Worm (Caenorhabditis elegans) whole organism, late embryonic: ENCODE results near the gene R05C11.2.

ENCODE experiments used
- C08G9.2 ChIP-seq: sonication (generic microtip); optimal IDR thresholded peaks from 2 replicates; lab custom pipeline; 2016; ENCODE audit warnings: mild to moderate bottlenecking, missing genetic modification characterization, moderate library complexity, missing compliant biosample characterization
- C38D4.7 ChIP-seq: fragments of 200-800 bp; sonication (Bioruptor generic); optimal IDR thresholded peaks from 2 replicates; lab custom pipeline; 2018; ENCODE audit warnings: mild to moderate bottlenecking, missing genetic modification characterization, moderate library complexity, missing compliant biosample characterization
- F13H6.1 ChIP-seq: sonication (generic microtip); optimal IDR thresholded peaks from 2 replicates; lab custom pipeline; 2016; ENCODE audit warnings: missing genetic modification characterization, missing compliant biosample characterization
- K02D7.2 ChIP-seq: sonication (generic microtip); optimal IDR thresholded peaks from 2 replicates; lab custom pipeline; 2017; ENCODE audit warnings: mild to moderate bottlenecking, missing genetic modification characterization, missing compliant biosample characterization
- K09A11.1 ChIP-seq: sonication (generic microtip); optimal IDR thresholded peaks from 2 replicates; lab custom pipeline; 2017; ENCODE audit warnings: antibody characterized with exemption, mild to moderate bottlenecking, missing genetic modification characterization, missing compliant biosample characterization; ENCODE audit not compliant: insufficient read depth
- Y22D7AL.16 ChIP-seq: sonication (generic microtip); optimal IDR thresholded peaks from 2 replicates; lab custom pipeline; 2016; ENCODE audit warnings: missing genetic modification characterization, missing compliant biosample characterization
- ceh-19 ChIP-seq: fragments of 200-800 bp; sonication (Bioruptor generic); optimal IDR thresholded peaks from 2 replicates; lab custom pipeline; 2018; ENCODE audit warnings: mild to moderate bottlenecking, missing genetic modification characterization, missing compliant biosample characterization
- ceh-2 ChIP-seq: sonication (generic microtip); optimal IDR thresholded peaks from 2 replicates; lab custom pipeline; 2016; ENCODE audit warnings: missing genotype, missing genetic modification characterization, missing compliant biosample characterization
- ceh-24 ChIP-seq: sonication (generic microtip); optimal IDR thresholded peaks from 2 replicates; lab custom pipeline; 2016; ENCODE audit warnings: mild to moderate bottlenecking, missing genetic modification characterization, missing compliant biosample characterization
- ceh-31 ChIP-seq: sonication (generic microtip); optimal IDR thresholded peaks from 2 replicates; lab custom pipeline; 2016; ENCODE audit warnings: missing genetic modification characterization, missing compliant biosample characterization
- ceh-34 ChIP-seq: sonication (generic microtip); optimal IDR thresholded peaks from 2 replicates; lab custom pipeline; 2016; ENCODE audit warnings: mild to moderate bottlenecking, missing genetic modification characterization, missing compliant biosample characterization
- ceh-48 ChIP-seq: sonication (generic microtip); optimal IDR thresholded peaks from 2 replicates; lab custom pipeline; 2016; ENCODE audit warnings: missing genetic modification characterization, inconsistent platforms, missing compliant biosample characterization
- ceh-6 ChIP-seq: fragments of 200-800 bp; sonication (Bioruptor generic); optimal IDR thresholded peaks from 2 replicates; lab custom pipeline; 2018; ENCODE audit warnings: mild to moderate bottlenecking, missing genetic modification characterization, missing compliant biosample characterization
- dmd-4 ChIP-seq: sonication (generic microtip); optimal IDR thresholded peaks from 2 replicates; lab custom pipeline; 2016; ENCODE audit warnings: borderline replicate concordance, missing genetic modification characterization, missing compliant biosample characterization
- elt-4 ChIP-seq: sonication (generic microtip); optimal IDR thresholded peaks from 2 replicates; lab custom pipeline; 2016; ENCODE audit warnings: missing genetic modification characterization, missing compliant biosample characterization
- ets-4 ChIP-seq: sonication (generic microtip); optimal IDR thresholded peaks from 2 replicates; lab custom pipeline; 2016; ENCODE audit warnings: missing genetic modification characterization, missing compliant biosample characterization
- gmeb-2 ChIP-seq: sonication (generic microtip); optimal IDR thresholded peaks from 2 replicates; lab custom pipeline; 2016; ENCODE audit warnings: missing genetic modification characterization, inconsistent platforms, missing compliant biosample characterization
- hlh-15 ChIP-seq: sonication (generic microtip); optimal IDR thresholded peaks from 2 replicates; lab custom pipeline; 2016; ENCODE audit warnings: missing genetic modification characterization, missing compliant biosample characterization
- hlh-30 ChIP-seq: sonication (generic microtip); optimal IDR thresholded peaks from 2 replicates; lab custom pipeline; 2017; ENCODE audit warnings: antibody characterized with exemption, missing genetic modification characterization, missing compliant biosample characterization; ENCODE audit not compliant: insufficient read depth
- hlh-6 ChIP-seq: sonication (generic microtip); optimal IDR thresholded peaks from 2 replicates; lab custom pipeline; 2016; ENCODE audit warnings: missing genotype, missing genetic modification characterization, missing compliant biosample characterization
- lim-6 ChIP-seq: sonication (generic microtip); optimal IDR thresholded peaks from 2 replicates; lab custom pipeline; 2016; ENCODE audit warnings: missing genetic modification characterization, missing compliant biosample characterization
- lin-11 ChIP-seq: fragments of 200-800 bp; sonication (Bioruptor generic); optimal IDR thresholded peaks from 2 replicates; lab custom pipeline; 2018; ENCODE audit warnings: mild to moderate bottlenecking, missing genetic modification characterization, missing compliant biosample characterization
- mec-3 ChIP-seq: sonication (generic microtip); optimal IDR thresholded peaks from 2 replicates; lab custom pipeline; 2016; ENCODE audit warnings: borderline replicate concordance, missing genetic modification characterization, missing compliant biosample characterization
- nfya-1 ChIP-seq: sonication (generic microtip); optimal IDR thresholded peaks from 2 replicates; lab custom pipeline; 2017; ENCODE audit warnings: missing genetic modification characterization, mild to moderate bottlenecking, missing compliant biosample characterization, antibody characterized with exemption, moderate library complexity
- nhr-11 ChIP-seq: fragments of 150-350 bp; optimal IDR thresholded peaks from 2 replicates; lab custom pipeline; 2014; ENCODE audit warnings: missing biosample characterization, missing genetic modification characterization
- nhr-232 ChIP-seq: sonication (generic microtip); optimal IDR thresholded peaks from 2 replicates; lab custom pipeline; 2016; ENCODE audit warnings: missing genetic modification characterization, missing compliant biosample characterization
- npax-4 ChIP-seq: sonication (generic microtip); optimal IDR thresholded peaks from 2 replicates; lab custom pipeline; 2016; ENCODE audit warnings: missing genetic modification characterization, missing compliant biosample characterization
- pax-1 ChIP-seq: fragments of 150-350 bp; optimal IDR thresholded peaks from 2 replicates; lab custom pipeline; 2014; ENCODE audit warnings: missing biosample characterization, missing genetic modification characterization
- pha-4 ChIP-seq: fragments of 150-350 bp; optimal IDR thresholded peaks from 2 replicates; lab custom pipeline; 2018; ENCODE audit warnings: missing biosample characterization, missing genetic modification reagents, missing genetic modification characterization
- pqm-1 ChIP-seq: sonication (generic microtip); optimal IDR thresholded peaks from 2 replicates; lab custom pipeline; 2016; ENCODE audit warnings: missing genetic modification characterization, missing compliant biosample characterization
- pros-1 ChIP-seq: fragments of 150-350 bp; optimal IDR thresholded peaks from 2 replicates; lab custom pipeline; 2014; ENCODE audit warnings: missing biosample characterization, missing genetic modification reagents, missing genetic modification characterization
- rnt-1 ChIP-seq: sonication (generic microtip); optimal IDR thresholded peaks from 2 replicates; lab custom pipeline; 2016; ENCODE audit warnings: missing genetic modification characterization, missing compliant biosample characterization
- sdc-2 ChIP-seq: sonication (generic microtip); optimal IDR thresholded peaks from 2 replicates; lab custom pipeline; 2016; ENCODE audit warnings: missing genotype, missing genetic modification characterization, missing compliant biosample characterization
- sox-4 ChIP-seq: sonication (generic microtip); optimal IDR thresholded peaks from 2 replicates; lab custom pipeline; 2017; ENCODE audit warnings: mild to moderate bottlenecking, missing genetic modification characterization, inconsistent platforms, missing compliant biosample characterization
- syd-9 ChIP-seq: sonication (generic microtip); optimal IDR thresholded peaks from 2 replicates; lab custom pipeline; 2016; ENCODE audit warnings: mild to moderate bottlenecking, missing genetic modification characterization, moderate library complexity, missing compliant biosample characterization
- tbx-7 ChIP-seq: sonication (generic microtip); optimal IDR thresholded peaks from 2 replicates; lab custom pipeline; 2016; ENCODE audit warnings: missing genotype, missing genetic modification characterization, missing compliant biosample characterization
- ttx-3 ChIP-seq: sonication (generic microtip); optimal IDR thresholded peaks from 2 replicates; lab custom pipeline; 2016; ENCODE audit warnings: missing genetic modification reagents, missing genetic modification characterization, missing compliant biosample characterization
- unc-3 ChIP-seq, 2 experiments: fragments of 200-800 bp in 1 of 2; sonication (Bioruptor generic) in 1 of 2; sonication (generic microtip) in 1 of 2; conservative IDR thresholded peaks in 1 of 2; optimal IDR thresholded peaks in 1 of 2; 2 replicates each; pipeline versions ENCODE4 v1.3.6 to Lab custom; 2016 to 2022; ENCODE audit warnings: missing compliant biosample characterization in 2 of 2, missing genetic modification characterization in 2 of 2, missing genetic modification reagents in 1 of 2
- unc-42 ChIP-seq: sonication (generic microtip); optimal IDR thresholded peaks from 2 replicates; lab custom pipeline; 2016; ENCODE audit warnings: missing genotype, missing genetic modification characterization, missing compliant biosample characterization
- unc-55 ChIP-seq: sonication (generic microtip); optimal IDR thresholded peaks from 2 replicates; lab custom pipeline; 2017; ENCODE audit warnings: missing biosample characterization, missing genetic modification reagents, missing genetic modification characterization
- zip-5 ChIP-seq: sonication (generic microtip); optimal IDR thresholded peaks from 2 replicates; lab custom pipeline; 2016; ENCODE audit warnings: missing genetic modification characterization, missing compliant biosample characterization

R05C11.2 gene

ce11 chrIV:2059011-2059410, at the start of gene R05C11.2:
Gene R05C11.2, minus strand, starts transcription at chrIV:2059111.
- TF ChIP-seq gmeb-2 (tag; lab: Kevin White, UChicago) (no peak), ceh-6 (GFP tag; lab: Kevin White, UChicago) (no peak), mec-3 (tag; lab: Kevin White, UChicago) (no peak), dmd-4 (tag; lab: Kevin White, UChicago) (no peak), C38D4.7 (GFP tag; lab: Kevin White, UChicago) (no peak), syd-9 (tag; lab: Kevin White, UChicago) (no peak), Y22D7AL.16 (tag; lab: Kevin White, UChicago) (no peak), ceh-34 (no peak), K02D7.2 (tag; lab: Kevin White, UChicago) (no peak), ceh-19 (GFP tag; lab: Kevin White, UChicago) (no peak), ceh-2 (tag; lab: Kevin White, UChicago) (no peak), sdc-2 (tag; lab: Kevin White, UChicago) (no peak), unc-55 (GFP tag; lab: Kevin White, UChicago) (no peak), hlh-15 (no peak), lin-11 (tag; lab: Kevin White, UChicago) (no peak)

DNA sequence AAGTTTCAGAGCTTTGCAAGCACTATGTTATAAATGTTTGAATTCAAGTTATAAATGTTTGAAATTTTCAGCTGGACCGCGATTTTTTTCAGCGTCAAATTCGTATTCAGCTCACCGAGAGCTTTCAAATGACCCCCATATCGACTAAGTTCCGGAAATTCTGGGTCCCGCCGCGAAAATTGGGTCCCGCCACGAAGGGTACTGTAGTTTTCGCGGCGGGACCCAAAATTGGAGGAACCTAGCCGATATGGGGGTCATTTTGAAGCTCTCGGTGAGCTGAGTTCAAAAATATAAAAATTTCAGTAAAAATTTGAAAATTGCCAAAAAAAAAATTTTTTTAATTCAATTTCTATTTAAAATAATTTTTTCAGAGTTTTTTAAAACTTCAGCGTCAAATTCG, 47.8 kb upstream of the R05C11.2 start:
- TF ChIP-seq syd-9 (tag; lab: Kevin White, UChicago) (no peak), K02D7.2 (tag; lab: Kevin White, UChicago) (no peak), pqm-1 (tag; lab: Kevin White, UChicago) (no peak), unc-55 (GFP tag; lab: Kevin White, UChicago) (no peak), ceh-24 (tag; lab: Kevin White, UChicago) (no peak), sox-4 (tag; lab: Kevin White, UChicago) (no peak), nhr-11 (tag; lab: Kevin White, UChicago) (no peak), pha-4 (tag; lab: Kevin White, UChicago) (no peak), pax-1 (tag; lab: Kevin White, UChicago) (no peak), elt-4 (tag; lab: Kevin White, UChicago) (no peak), ets-4 (tag; lab: Kevin White, UChicago) (no peak), rnt-1 (tag; lab: Kevin White, UChicago) (no peak), hlh-30 (tag; lab: Kevin White, UChicago) (no peak), tbx-7 (tag; lab: Kevin White, UChicago) (no peak), unc-42 (tag; lab: Kevin White, UChicago) (no peak), lim-6 (tag; lab: Kevin White, UChicago) (no peak), ceh-48 (no peak), zip-5 (tag; lab: Kevin White, UChicago) (no peak), F13H6.1 (no peak), hlh-6 (tag; lab: Kevin White, UChicago) (no peak)

DNA sequence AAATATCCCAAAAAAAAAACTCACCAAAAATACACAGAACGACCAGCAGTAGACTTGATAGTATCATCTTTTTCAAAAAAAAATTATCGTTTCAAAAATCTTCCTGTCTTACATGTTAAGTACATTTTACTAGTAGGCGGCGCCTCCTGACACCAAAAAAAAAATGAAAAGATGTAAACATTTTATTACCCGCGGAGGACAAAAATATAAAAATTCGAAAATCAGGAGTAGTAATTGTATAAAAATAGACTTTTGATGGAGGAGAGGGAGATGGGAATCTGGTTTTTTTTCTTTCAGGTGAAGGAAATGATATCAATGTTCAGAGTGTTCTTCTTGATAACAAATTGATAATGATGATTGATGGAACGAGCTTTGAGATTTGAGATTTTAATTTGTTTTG, 43.9 kb upstream of the R05C11.2 start, which contains the start of gene C23H5.15:
Gene C23H5.15, minus strand, starts transcription at position 101 of the 400 bp plus-strand sequence.
- TF ChIP-seq lin-11 (tag; lab: Kevin White, UChicago): no peak
- TF ChIP-seq unc-3 (GFP tag; conservative IDR thresholded peaks at IDR 0.05; lab: Robert Waterston, UW): no peak
- TF ChIP-seq unc-3 (tag; optimal IDR thresholded peaks at IDR 0.05; lab: Kevin White, UChicago): no peak
- TF ChIP-seq K09A11.1: no peak
- no peak for TF ChIP-seq npax-4 (tag; lab: Kevin White, UChicago)
- TF ChIP-seq ceh-6 (GFP tag; lab: Kevin White, UChicago): no peak
- TF ChIP-seq ceh-34: no peak
- TF ChIP-seq nhr-11 (tag; lab: Kevin White, UChicago): no peak
- no peak for TF ChIP-seq dmd-4 (tag; lab: Kevin White, UChicago)
- no peak for TF ChIP-seq elt-4 (tag; lab: Kevin White, UChicago)
- no peak for TF ChIP-seq nfya-1 (tag; lab: Kevin White, UChicago)
- no peak for TF ChIP-seq pqm-1 (tag; lab: Kevin White, UChicago)
- TF ChIP-seq pha-4 (tag; lab: Kevin White, UChicago): no peak
- TF ChIP-seq hlh-6 (tag; lab: Kevin White, UChicago): no peak
- TF ChIP-seq ceh-31: no peak
- no peak for TF ChIP-seq C08G9.2 (tag; lab: Kevin White, UChicago)
- TF ChIP-seq pros-1: no peak
- no peak for TF ChIP-seq ceh-48
- TF ChIP-seq ttx-3 (tag; lab: Kevin White, UChicago): no peak
- TF ChIP-seq ets-4 (tag; lab: Kevin White, UChicago): no peak
- no peak for TF ChIP-seq nhr-232
